Fruit fly (Drosophila melanogaster): ENCODE data around the gene CG42268.

CG42268 gene

DNA sequence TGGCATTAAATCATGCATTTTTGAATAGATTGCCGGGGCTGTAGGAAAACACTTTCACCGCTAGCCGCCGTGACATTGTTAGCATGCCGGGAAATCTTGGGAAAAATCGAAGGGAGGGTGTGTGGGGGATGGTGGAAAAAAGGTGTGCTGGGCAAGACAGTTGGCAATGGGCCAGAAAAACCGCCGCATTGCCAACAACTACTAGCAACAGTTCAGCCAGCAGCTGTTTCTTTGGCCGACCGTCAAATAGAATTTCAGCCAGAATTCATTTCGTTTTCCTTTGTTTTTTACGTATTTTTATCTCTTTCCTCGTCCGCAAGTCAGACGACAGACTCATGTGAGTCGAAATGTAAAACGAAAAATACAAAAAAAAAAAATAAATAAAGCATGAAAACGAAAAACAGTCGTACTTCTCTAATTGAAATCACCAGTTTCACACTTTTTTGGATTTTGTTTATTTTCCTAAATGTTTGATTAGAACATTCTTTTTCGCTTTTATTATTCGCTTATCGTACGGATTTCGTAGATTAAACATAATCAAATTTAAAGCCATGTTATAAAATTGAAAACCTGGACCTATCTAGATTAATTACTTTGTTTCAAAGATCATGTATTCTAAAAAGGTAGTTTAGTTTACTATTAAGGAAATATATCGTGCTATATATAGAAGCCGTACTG is 69.3 kb downstream of the CG42268 start (continued):
- TF ChIP-seq acj6 (GFP tag; optimal IDR thresholded peaks at IDR 0.05) (peak; percentile 12), CG6276 (GFP tag; optimal IDR thresholded peaks at IDR 0.05) (peak; percentile 58), CG10669 (GFP tag; optimal IDR thresholded peaks at IDR 0.05) (no peak), CG31627 (GFP tag; optimal IDR thresholded peaks at IDR 0.05) (peak; percentile 22), Hr39 (GFP tag; optimal IDR thresholded peaks at IDR 0.05) (peak; percentile 17), lz (GFP tag; optimal IDR thresholded peaks at IDR 0.05) (peak; percentile 12), CG7368 (GFP tag; optimal IDR thresholded peaks at IDR 0.05) (no peak), Ets21C (GFP tag; optimal IDR thresholded peaks at IDR 0.05) (peak; percentile 38), CG6854 (GFP tag; optimal IDR thresholded peaks at IDR 0.05) (no peak), Sox15 (GFP tag; optimal IDR thresholded peaks at IDR 0.05) (no peak), CG6808 (GFP tag; optimal IDR thresholded peaks at IDR 0.05) (no peak), esn (GFP tag; optimal IDR thresholded peaks at IDR 0.05) (peak; percentile 31), dac (GFP tag; optimal IDR thresholded peaks at IDR 0.05) (no peak), CG9139 (GFP tag; optimal IDR thresholded peaks at IDR 0.05) (no peak), Sox102F (GFP tag; optimal IDR thresholded peaks at IDR 0.05) (no peak), fkh (GFP tag; optimal IDR thresholded peaks at IDR 0.05) (no peak), OdsH (GFP tag; optimal IDR thresholded peaks at IDR 0.05) (peak; percentile 5), salr (GFP tag; optimal IDR thresholded peaks at IDR 0.05) (no peak), Blimp-1 (GFP tag; optimal IDR thresholded peaks at IDR 0.05) (no peak), Hr4 (GFP tag; optimal IDR thresholded peaks at IDR 0.05) (peak; percentile 64), CG1621 (tag; optimal IDR thresholded peaks at IDR 0.05) (no peak), CG6163 (GFP tag; IDR thresholded peaks at IDR 0.05) (no peak), CG6792 (GFP tag; optimal IDR thresholded peaks at IDR 0.05) (no peak), Ets96B (tag; optimal IDR thresholded peaks at IDR 0.05) (no peak), spab (GFP tag; optimal IDR thresholded peaks at IDR 0.05) (no peak), CG16779 (tag; optimal IDR thresholded peaks at IDR 0.05) (no peak), net (GFP tag; optimal IDR thresholded peaks at IDR 0.05) (peak; percentile 43), vri (GFP tag; optimal IDR thresholded peaks at IDR 0.05) (no peak), CG11294 (GFP tag; IDR thresholded peaks at IDR 0.05) (no peak), CG34406 (GFP tag; optimal IDR thresholded peaks at IDR 0.05) (no peak), CG4318 (GFP tag; optimal IDR thresholded peaks at IDR 0.05) (no peak), svp (GFP tag) (no peak)

DNA sequence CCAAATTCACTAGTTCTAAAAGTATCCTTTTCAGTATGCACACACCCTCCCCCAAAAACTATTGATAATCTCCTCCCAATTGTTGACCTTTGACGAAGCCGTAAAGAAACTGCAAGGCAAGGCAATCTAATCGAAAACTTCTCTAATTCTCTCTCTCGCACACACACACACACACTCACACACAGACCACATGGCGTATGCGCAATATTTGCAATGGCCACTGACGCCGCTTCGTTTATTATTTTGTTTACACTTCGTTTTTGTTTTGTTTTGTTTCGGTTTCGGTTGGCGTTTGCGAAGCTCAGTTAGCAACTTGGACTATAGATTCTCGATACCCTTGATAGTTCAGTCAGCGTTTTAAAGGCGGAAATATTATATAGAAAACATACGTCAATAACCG is 70.4 kb downstream of the CG42268 start:
- TF ChIP-seq achi (GFP tag; optimal IDR thresholded peaks at IDR 0.05) (no peak), Gug (GFP tag; IDR thresholded peaks at IDR 0.05) (no peak), CG4318 (GFP tag; optimal IDR thresholded peaks at IDR 0.05) (no peak), spab (GFP tag; optimal IDR thresholded peaks at IDR 0.05) (no peak), fkh (GFP tag; optimal IDR thresholded peaks at IDR 0.05) (peak; percentile 63), Hr39 (GFP tag; optimal IDR thresholded peaks at IDR 0.05) (no peak), CG31627 (GFP tag; optimal IDR thresholded peaks at IDR 0.05) (no peak)

- TF ChIP-seq CG4318 (GFP tag; optimal IDR thresholded peaks at IDR 0.05) (no peak), CG3919 (GFP tag; optimal IDR thresholded peaks at IDR 0.05) (no peak), CG32006 (GFP tag; optimal IDR thresholded peaks at IDR 0.05) (no peak), Hr38 (GFP tag; optimal IDR thresholded peaks at IDR 0.05) (no peak), Ets96B (tag; optimal IDR thresholded peaks at IDR 0.05) (no peak), acj6 (GFP tag; optimal IDR thresholded peaks at IDR 0.05) (no peak), Hr4 (GFP tag; optimal IDR thresholded peaks at IDR 0.05) (no peak), CG10669 (GFP tag; optimal IDR thresholded peaks at IDR 0.05) (no peak), fd85E (GFP tag; optimal IDR thresholded peaks at IDR 0.05) (no peak), CG6276 (GFP tag; optimal IDR thresholded peaks at IDR 0.05) (no peak), Sox102F (GFP tag; optimal IDR thresholded peaks at IDR 0.05) (no peak), CG6163 (GFP tag; IDR thresholded peaks at IDR 0.05) (no peak), CG6792 (GFP tag; optimal IDR thresholded peaks at IDR 0.05) (no peak), dsx (GFP tag; optimal IDR thresholded peaks at IDR 0.05; ENCODE audit: poor library complexity, severe bottlenecking) (no peak), CG8119 (GFP tag; IDR thresholded peaks at IDR 0.05) (no peak), CG11902 (GFP tag; optimal IDR thresholded peaks at IDR 0.05) (no peak)
These were observed 71.5 kb downstream of the CG42268 start for dm6 chr3L:9688674-9689073.
